Worm (Caenorhabditis elegans): Measurements from ENCODE around the gene ttr-47.

DNA sequence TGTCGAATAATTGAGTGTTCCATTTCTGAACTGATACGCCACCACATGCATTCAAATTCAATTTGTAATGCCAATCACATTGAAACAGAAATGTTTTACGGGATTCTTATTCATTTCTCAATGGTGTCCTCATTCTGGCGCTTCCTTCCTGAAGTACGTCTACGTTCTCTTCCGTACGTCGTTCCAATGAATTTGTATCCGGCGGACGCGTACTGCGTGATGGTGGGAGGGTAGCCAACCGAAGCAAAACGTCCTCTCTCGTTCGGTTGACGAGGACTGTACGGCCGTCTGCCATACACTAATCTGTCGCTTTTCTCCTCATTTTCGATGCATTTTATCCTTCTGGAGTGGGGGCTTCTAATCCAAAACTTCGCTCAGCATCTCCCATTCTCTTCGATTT, 27.0 kb downstream of the ttr-47 start:
- TF ChIP-seq ceh-43 (GFP tag; optimal IDR thresholded peaks at IDR 0.05): no peak
- no peak for TF ChIP-seq snpc-4 (tag; optimal IDR thresholded peaks at IDR 0.05)
- TF ChIP-seq sptf-1 (tag; optimal IDR thresholded peaks at IDR 0.05): no peak
- no peak for TF ChIP-seq mab-5 (tag; optimal IDR thresholded peaks at IDR 0.05)
- TF ChIP-seq ces-1 (GFP tag; optimal IDR thresholded peaks at IDR 0.05): no peak
- no peak for TF ChIP-seq pha-4 (tag; optimal IDR thresholded peaks at IDR 0.05)
- TF ChIP-seq lsy-2 (tag; optimal IDR thresholded peaks at IDR 0.05): no peak
- TF ChIP-seq unc-39 (tag; optimal IDR thresholded peaks at IDR 0.05): no peak
- TF ChIP-seq nhr-28 (tag; optimal IDR thresholded peaks at IDR 0.05): no peak
- no peak for TF ChIP-seq nhr-12 (tag; optimal IDR thresholded peaks at IDR 0.05)
- no peak for TF ChIP-seq lin-13 (tag; optimal IDR thresholded peaks at IDR 0.05)
- TF ChIP-seq bed-3 (GFP tag; optimal IDR thresholded peaks at IDR 0.05): no peak
- TF ChIP-seq blmp-1 (tag; optimal IDR thresholded peaks at IDR 0.05): no peak

Measured in whole organism, mixed stage, embryonic.